Worm (Caenorhabditis elegans): Measurements from ENCODE around the gene col-106.

ce11 chrIV:1496679-1497033 lies 36.1 kb upstream of the col-106 start:
- TF ChIP-seq pha-4 (tag; optimal IDR thresholded peaks at IDR 0.05) = no peak
- TF ChIP-seq ceh-9 (tag; optimal IDR thresholded peaks at IDR 0.05) = no peak
- TF ChIP-seq fkh-10 (GFP tag; optimal IDR thresholded peaks at IDR 0.05) = no peak
- TF ChIP-seq lin-15B (tag; optimal IDR thresholded peaks at IDR 0.05) = no peak
- TF ChIP-seq mdl-1 (tag; optimal IDR thresholded peaks at IDR 0.05) = no peak
- no peak for TF ChIP-seq unc-62 (GFP tag; optimal IDR thresholded peaks at IDR 0.05)
- no peak for TF ChIP-seq aly-2 (tag; optimal IDR thresholded peaks at IDR 0.05)
- TF ChIP-seq ztf-4 (tag; optimal IDR thresholded peaks at IDR 0.05) = no peak
- TF ChIP-seq unc-39 (tag; optimal IDR thresholded peaks at IDR 0.05) = no peak
- TF ChIP-seq nfya-1 (tag; optimal IDR thresholded peaks at IDR 0.05; ENCODE audit: insufficient read depth) = no peak
- no peak for TF ChIP-seq elt-3 (tag; optimal IDR thresholded peaks at IDR 0.05)
- TF ChIP-seq snpc-4 (tag; optimal IDR thresholded peaks at IDR 0.05) = no peak
- no peak for TF ChIP-seq nhr-12 (tag; optimal IDR thresholded peaks at IDR 0.05)
